Worm (Caenorhabditis elegans): ENCODE data around the gene C47E8.3.

ce11 chrV:14687106-14687964, 7.2 kb downstream of the C47E8.3 start:
- TF ChIP-seq ztf-25 (GFP tag; IDR thresholded peaks at IDR 0.05): no peak
- no peak for TF ChIP-seq F49E8.2 (tag; optimal IDR thresholded peaks at IDR 0.05; ENCODE audit: insufficient read depth)

Data from whole organism, young adult.